Fruit fly (Drosophila melanogaster) whole organism, wandering third instar larva: ENCODE results near the gene CG32115.
A peak's percentile ranks its signal among the peaks of the same experiment; 100 is the strongest.

Source experiments
- Abd-B ChIP-seq: fragments of >200 bp; optimal IDR thresholded peaks from 2 replicates; lab custom pipeline; 2017; ENCODE audit warnings: missing biosample characterization, missing genetic modification characterization
- CG32264 ChIP-seq: fragments of 200-800 bp; sonication (Bioruptor generic); optimal IDR thresholded peaks from 2 replicates; lab custom pipeline; 2016; ENCODE audit warnings: missing biosample characterization, missing genetic modification characterization
- CG9705 ChIP-seq: fragments of 200-800 bp; sonication (Bioruptor generic); optimal IDR thresholded peaks from 2 replicates; lab custom pipeline; 2018; ENCODE audit warnings: missing biosample characterization, mild to moderate bottlenecking, missing genetic modification characterization
- CrebA ChIP-seq: fragments of 200-800 bp; sonication (Bioruptor generic); optimal IDR thresholded peaks from 2 replicates; lab custom pipeline; 2016; ENCODE audit warnings: missing biosample characterization, mild to moderate bottlenecking, missing genetic modification characterization, borderline replicate concordance
- Dfd ChIP-seq: fragments of >200 bp; optimal IDR thresholded peaks from 2 replicates; lab custom pipeline; 2017; ENCODE audit warnings: missing biosample characterization, missing genetic modification characterization
- Dif ChIP-seq: fragments of 200-275, 200-300 bp; sonication (Bioruptor generic); optimal IDR thresholded peaks from 2 replicates; lab custom pipeline; 2018; ENCODE audit warnings: missing biosample characterization, missing genetic modification characterization; ENCODE audit not compliant: partially characterized antibody
- GATAd ChIP-seq: sonication (Bioruptor generic); optimal IDR thresholded peaks from 2 replicates; lab custom pipeline; 2016; ENCODE audit warnings: missing biosample characterization, missing genetic modification characterization
- HLH106 ChIP-seq: fragments of 200-800 bp; optimal IDR thresholded peaks from 3 replicates; lab custom pipeline; 2019; ENCODE audit warnings: missing biosample characterization, mild to moderate bottlenecking, missing genetic modification characterization, moderate library complexity
- Hnf4 ChIP-seq: fragments of 200-800 bp; sonication (Bioruptor generic); optimal IDR thresholded peaks from 2 replicates; lab custom pipeline; 2016; ENCODE audit warnings: missing biosample characterization, mild to moderate bottlenecking, missing genetic modification characterization
- Hr78 ChIP-seq: fragments of >200 bp; optimal IDR thresholded peaks from 2 replicates; lab custom pipeline; 2017; ENCODE audit warnings: missing biosample characterization, missing genetic modification characterization
- Hr83 ChIP-seq: fragments of 200-300 bp; sonication (Bioruptor generic); optimal IDR thresholded peaks from 2 replicates; lab custom pipeline; 2016; ENCODE audit warnings: missing biosample characterization, mild to moderate bottlenecking, missing genetic modification characterization, moderate library complexity; ENCODE audit not compliant: poor library complexity, severe bottlenecking
- Jra ChIP-seq: sonication (Bioruptor generic); optimal IDR thresholded peaks from 2 replicates; lab custom pipeline; 2016; ENCODE audit warnings: missing biosample characterization, missing genetic modification characterization
- Mio ChIP-seq: sonication (Bioruptor generic); optimal IDR thresholded peaks from 2 replicates; lab custom pipeline; 2016; ENCODE audit warnings: missing biosample characterization, missing genetic modification characterization
- Myc ChIP-seq: fragments of >200 bp; optimal IDR thresholded peaks from 2 replicates; lab custom pipeline; 2017
- N ChIP-seq: fragments of >200 bp; optimal IDR thresholded peaks from 2 replicates; lab custom pipeline; 2018; ENCODE audit warnings: missing biosample characterization, missing external identifiers, missing genetic modification characterization
- OdsH ChIP-seq: fragments of 200-800 bp; sonication (Bioruptor generic); optimal IDR thresholded peaks from 2 replicates; lab custom pipeline; 2016; ENCODE audit warnings: missing biosample characterization, mild to moderate bottlenecking, missing genetic modification characterization
- Rel ChIP-seq, 2 experiments: fragments of 200-800 bp; sonication (Bioruptor generic) in 1 of 2; optimal IDR thresholded peaks; 2 replicates in 1 of 2; 3 replicates in 1 of 2; lab custom pipeline; 2016 to 2019; ENCODE audit warnings: mild to moderate bottlenecking in 2 of 2, missing biosample characterization in 2 of 2, missing genetic modification characterization in 2 of 2, moderate library complexity in 1 of 2
- Sp1 ChIP-seq: fragments of 200-800 bp; sonication (Bioruptor generic); optimal IDR thresholded peaks from 3 replicates; lab custom pipeline; 2019; ENCODE audit warnings: missing biosample characterization, mild to moderate bottlenecking, missing genetic modification characterization, moderate library complexity
- Vsx2 ChIP-seq: fragments of 200-300, 225-300 bp; sonication (Bioruptor generic); optimal IDR thresholded peaks from 2 replicates; lab custom pipeline; 2018; ENCODE audit warnings: missing biosample characterization, missing genetic modification characterization; ENCODE audit not compliant: partially characterized antibody
- br ChIP-seq: fragments of 200-800 bp; sonication (Bioruptor generic); optimal IDR thresholded peaks from 2 replicates; lab custom pipeline; 2016; ENCODE audit warnings: missing biosample characterization, missing genetic modification characterization
- brk ChIP-seq: fragments of 200-800 bp; sonication (Bioruptor generic); optimal IDR thresholded peaks from 2 replicates; lab custom pipeline; 2016; ENCODE audit warnings: missing biosample characterization, mild to moderate bottlenecking, missing genetic modification characterization
- dl ChIP-seq, 2 experiments: fragments of 175-275, 200-275 bp in 1 of 2; fragments of 200-275 bp in 1 of 2; sonication (Bioruptor generic); optimal IDR thresholded peaks; lab custom pipeline; 2018; ENCODE audit warnings: mild to moderate bottlenecking in 2 of 2, missing biosample characterization in 2 of 2, missing genetic modification characterization in 2 of 2, moderate library complexity in 2 of 2; ENCODE audit not compliant: partially characterized antibody in 2 of 2, insufficient read depth in 1 of 2
- dmrt93B ChIP-seq: fragments of 200-800 bp; sonication (Bioruptor generic); optimal IDR thresholded peaks from 2 replicates; lab custom pipeline; 2018; ENCODE audit warnings: missing biosample characterization, mild to moderate bottlenecking, missing genetic modification characterization
- dsf ChIP-seq: sonication (Bioruptor generic); optimal IDR thresholded peaks from 2 replicates; lab custom pipeline; 2016; ENCODE audit warnings: missing biosample characterization, missing genetic modification characterization, borderline replicate concordance
- ey ChIP-seq: fragments of 200-800 bp; sonication (Bioruptor generic); optimal IDR thresholded peaks from 2 replicates; lab custom pipeline; 2016; ENCODE audit warnings: missing biosample characterization, missing genetic modification characterization
- foxo ChIP-seq, 2 experiments: fragments of 200-800 bp; sonication (Bioruptor generic); optimal IDR thresholded peaks; 2 replicates in 1 of 2; 3 replicates in 1 of 2; lab custom pipeline; 2016 to 2017; ENCODE audit warnings: missing biosample characterization in 2 of 2, missing genetic modification characterization in 2 of 2
- fru ChIP-seq: fragments of 200-800 bp; sonication (Bioruptor generic); optimal IDR thresholded peaks from 3 replicates; lab custom pipeline; 2016; ENCODE audit warnings: missing biosample characterization, mild to moderate bottlenecking, missing genetic modification characterization
- h ChIP-seq: fragments of 200-800 bp; sonication (Bioruptor generic); optimal IDR thresholded peaks from 3 replicates; lab custom pipeline; 2016; ENCODE audit warnings: missing biosample characterization, mild to moderate bottlenecking, missing genetic modification characterization
- jim ChIP-seq: fragments of 175-275, 200-325 bp; sonication (Bioruptor generic); optimal IDR thresholded peaks from 2 replicates; lab custom pipeline; 2016; ENCODE audit warnings: missing biosample characterization, mild to moderate bottlenecking, missing genetic modification characterization
- lola ChIP-seq: fragments of >200 bp; optimal IDR thresholded peaks from 2 replicates; lab custom pipeline; 2017; ENCODE audit warnings: missing biosample characterization, missing genetic modification characterization
- pan ChIP-seq: fragments of >200 bp; optimal IDR thresholded peaks from 2 replicates; lab custom pipeline; 2017
- psq ChIP-seq: fragments of 200-800 bp; sonication (Bioruptor generic); optimal IDR thresholded peaks from 3 replicates; lab custom pipeline; 2017; ENCODE audit warnings: missing biosample characterization, mild to moderate bottlenecking, missing genetic modification characterization, moderate library complexity
- rgr ChIP-seq: fragments of 200-800 bp; sonication (Bioruptor generic); optimal IDR thresholded peaks from 3 replicates; lab custom pipeline; 2016; ENCODE audit warnings: missing biosample characterization, mild to moderate bottlenecking, missing genetic modification characterization
- sage ChIP-seq: fragments of 200-800 bp; sonication (Bioruptor generic); optimal IDR thresholded peaks from 2 replicates; lab custom pipeline; 2016; ENCODE audit warnings: missing biosample characterization, mild to moderate bottlenecking, missing genetic modification characterization
- sv ChIP-seq: fragments of 200-800 bp; sonication (Bioruptor generic); optimal IDR thresholded peaks from 3 replicates; lab custom pipeline; 2016; ENCODE audit warnings: missing biosample characterization, missing genetic modification characterization
- tai ChIP-seq: sonication (Bioruptor generic); optimal IDR thresholded peaks from 2 replicates; lab custom pipeline; 2016; ENCODE audit warnings: missing biosample characterization, missing genetic modification characterization
- usp ChIP-seq: fragments of >200 bp; optimal IDR thresholded peaks from 2 replicates; lab custom pipeline; 2017; ENCODE audit warnings: missing biosample characterization, missing genetic modification characterization
- woc ChIP-seq: sonication (Bioruptor generic); optimal IDR thresholded peaks from 2 replicates; lab custom pipeline; 2016; ENCODE audit warnings: missing biosample characterization, mild to moderate bottlenecking, missing genetic modification characterization

The CG32115 gene

dm6 chr3L:12949386-12949785 is 35.9 kb upstream of the CG32115 start:
- TF ChIP-seq dsf (GFP tag; lab: Kevin White, UChicago) (no peak), sv (GFP tag; lab: Kevin White, UChicago) (no peak), Sp1 (GFP tag; lab: Kevin White, UChicago) (no peak), N (GFP tag; lab: Kevin White, UChicago) (no peak), sage (GFP tag; lab: Kevin White, UChicago) (no peak), Hnf4 (no peak), Hr78 (GFP tag; lab: Kevin White, UChicago) (no peak), Mio (GFP tag; lab: Kevin White, UChicago) (no peak), brk (GFP tag; lab: Kevin White, UChicago) (no peak), Rel (GFP tag; optimal IDR thresholded peaks at IDR 0.05; lab: Kevin White, UChicago) (no peak), Rel (tag; optimal IDR thresholded peaks at IDR 0.05; lab: Kevin White, UChicago) (no peak), Jra (no peak)

- TF ChIP-seq foxo (GFP tag; optimal IDR thresholded peaks at IDR 0.05; lab: Kevin White, UChicago): peak in 1 of 2 experiments; percentile 61
- TF ChIP-seq h (GFP tag; lab: Kevin White, UChicago): peak; percentile 10
- TF ChIP-seq GATAd (GFP tag; lab: Kevin White, UChicago): no peak
- TF ChIP-seq Sp1 (GFP tag; lab: Kevin White, UChicago): peak; percentile 86
- no peak for TF ChIP-seq Hr83 (GFP tag; lab: Kevin White, UChicago)
- no peak for TF ChIP-seq N (GFP tag; lab: Kevin White, UChicago)
- TF ChIP-seq ey: peak; percentile 16
- no peak for TF ChIP-seq CG32264 (GFP tag; lab: Kevin White, UChicago)
- TF ChIP-seq OdsH: peak; percentile 47
- peak; percentile 55 for TF ChIP-seq fru (GFP tag; lab: Kevin White, UChicago)
- TF ChIP-seq Vsx2 (GFP tag; lab: Kevin White, UChicago): no peak
- TF ChIP-seq Hnf4: no peak
- TF ChIP-seq brk (GFP tag; lab: Kevin White, UChicago): no peak
- peak; percentile 42 for TF ChIP-seq rgr
- no peak for TF ChIP-seq CrebA
- TF ChIP-seq sage (GFP tag; lab: Kevin White, UChicago): no peak
- no peak for TF ChIP-seq Abd-B (GFP tag; lab: Kevin White, UChicago)
- TF ChIP-seq woc (GFP tag; lab: Kevin White, UChicago): no peak
- TF ChIP-seq Dif: no peak
- TF ChIP-seq dmrt93B (GFP tag; lab: Kevin White, UChicago): no peak
- TF ChIP-seq tai (GFP tag; lab: Kevin White, UChicago): no peak
- TF ChIP-seq dl (GFP tag; optimal IDR thresholded peaks at IDR 0.05; lab: Kevin White, UChicago; ENCODE audit: insufficient read depth in 1 of 2, partially characterized antibody in 2 of 2): no peak
- no peak for TF ChIP-seq Myc (lab: Kevin White, UChicago)
- TF ChIP-seq Rel (GFP tag; optimal IDR thresholded peaks at IDR 0.05; lab: Kevin White, UChicago): no peak
- TF ChIP-seq Rel (tag; optimal IDR thresholded peaks at IDR 0.05; lab: Kevin White, UChicago): no peak
- no peak for TF ChIP-seq Dfd (GFP tag; lab: Kevin White, UChicago)
- TF ChIP-seq jim (GFP tag; lab: Kevin White, UChicago): no peak
- peak; percentile 86 for TF ChIP-seq HLH106 (tag; lab: Kevin White, UChicago)
- no peak for TF ChIP-seq sv (GFP tag; lab: Kevin White, UChicago)
- TF ChIP-seq Mio (GFP tag; lab: Kevin White, UChicago): no peak
- no peak for TF ChIP-seq lola
- TF ChIP-seq usp: no peak
- no peak for TF ChIP-seq Jra
- TF ChIP-seq br: peak; percentile 25
- TF ChIP-seq dsf (GFP tag; lab: Kevin White, UChicago): no peak
- TF ChIP-seq CG9705 (GFP tag; lab: Kevin White, UChicago): no peak
- TF ChIP-seq pan (lab: Kevin White, UChicago): no peak
- TF ChIP-seq Hr78 (GFP tag; lab: Kevin White, UChicago): no peak
- peak; percentile 60 for TF ChIP-seq psq (GFP tag; lab: Kevin White, UChicago)
- TF ChIP-seq, all 38 proteins: peak for 10
Observed at dm6 chr3L:12915431-12915830, 2.0 kb upstream of the CG32115 start.
